Worm (Caenorhabditis elegans) whole organism, dauer: ENCODE measurements around the gene ugt-33.

Source experiments
- unc-62 ChIP-seq: sonication (generic microtip); optimal IDR thresholded peaks from 2 replicates; lab custom pipeline; 2017; ENCODE audit warnings: missing biosample characterization, missing genetic modification reagents, missing genetic modification characterization

The ugt-33 gene

DNA sequence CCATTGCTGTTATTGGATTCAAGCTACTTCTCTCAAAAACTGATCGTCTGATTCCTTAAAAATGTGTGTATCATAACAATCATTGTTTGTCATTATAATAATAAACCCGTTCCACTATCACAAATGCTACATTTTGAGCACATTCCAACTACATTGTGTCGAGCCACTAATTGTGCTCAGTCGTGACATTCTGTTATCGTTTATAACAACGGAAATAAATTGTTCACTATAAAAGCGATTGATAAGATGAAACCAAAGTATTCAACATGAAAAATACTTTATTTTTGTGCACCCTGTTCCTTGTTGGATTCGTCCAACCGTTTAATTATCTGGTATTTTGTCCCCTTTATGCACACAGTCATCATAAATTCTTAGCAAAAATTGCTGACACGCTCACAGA, at the start of gene ugt-33:
Gene ugt-33, plus strand, starts transcription at position 260 of the 400 bp plus-strand sequence.
- no peak for TF ChIP-seq unc-62 (GFP tag; lab: Kevin White, UChicago)

ce11 chrV:10453466-10453865, 39.7 kb upstream of the ugt-33 start, which contains the start of gene Y32F6A.5:
Gene Y32F6A.5, minus strand, starts transcription at chrV:10453605.
- TF ChIP-seq unc-62 (GFP tag; lab: Kevin White, UChicago), result no peak

- no peak for TF ChIP-seq unc-62 (GFP tag; lab: Kevin White, UChicago)
Observed at ce11 chrV:10457247-10457646, 36.0 kb upstream of the ugt-33 start, which contains the start of gene F22E12.1. Gene F22E12.1, minus strand, starts transcription at chrV:10457347.

- no peak for TF ChIP-seq unc-62 (GFP tag; lab: Kevin White, UChicago)
Observed at ce11 chrV:10460685-10461084, 32.5 kb upstream of the ugt-33 start.

ce11 chrV:10462066-10462465, 31.1 kb upstream of the ugt-33 start, which contains the start of gene chw-1:
Gene chw-1, plus strand, starts transcription at chrV:10462282.
- no peak for TF ChIP-seq unc-62 (GFP tag; lab: Kevin White, UChicago)

ce11 chrV:10463276-10463675, 29.9 kb upstream of the ugt-33 start, which contains the start of gene F22E12.3:
Gene F22E12.3, minus strand, starts transcription at chrV:10463376.
- no peak for TF ChIP-seq unc-62 (GFP tag; lab: Kevin White, UChicago)

DNA sequence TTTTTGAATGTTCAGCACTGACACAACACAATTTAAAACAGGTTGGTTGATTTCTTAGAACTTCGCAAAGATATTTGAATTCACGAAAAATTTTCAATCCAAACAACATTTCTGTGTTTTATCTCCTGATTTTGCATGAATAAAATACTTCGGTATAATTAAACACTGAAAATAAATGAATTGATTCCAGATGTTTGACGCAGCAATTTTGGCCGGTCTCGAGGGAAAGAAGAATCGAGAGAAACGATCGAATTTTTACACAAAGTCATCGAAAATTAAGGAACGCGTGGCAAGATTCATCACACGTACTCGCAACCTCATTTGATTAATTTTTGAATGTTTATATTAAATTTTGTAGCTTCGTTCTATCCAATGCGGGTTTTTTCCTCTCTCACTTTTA, 29.0 kb upstream of the ugt-33 start:
- TF ChIP-seq unc-62 (GFP tag; lab: Kevin White, UChicago), result no peak

ce11 chrV:10464746-10465145, 28.5 kb upstream of the ugt-33 start:
- no peak for TF ChIP-seq unc-62 (GFP tag; lab: Kevin White, UChicago)

ce11 chrV:10465478-10465877, 27.7 kb upstream of the ugt-33 start:
- no peak for TF ChIP-seq unc-62 (GFP tag; lab: Kevin White, UChicago)

DNA sequence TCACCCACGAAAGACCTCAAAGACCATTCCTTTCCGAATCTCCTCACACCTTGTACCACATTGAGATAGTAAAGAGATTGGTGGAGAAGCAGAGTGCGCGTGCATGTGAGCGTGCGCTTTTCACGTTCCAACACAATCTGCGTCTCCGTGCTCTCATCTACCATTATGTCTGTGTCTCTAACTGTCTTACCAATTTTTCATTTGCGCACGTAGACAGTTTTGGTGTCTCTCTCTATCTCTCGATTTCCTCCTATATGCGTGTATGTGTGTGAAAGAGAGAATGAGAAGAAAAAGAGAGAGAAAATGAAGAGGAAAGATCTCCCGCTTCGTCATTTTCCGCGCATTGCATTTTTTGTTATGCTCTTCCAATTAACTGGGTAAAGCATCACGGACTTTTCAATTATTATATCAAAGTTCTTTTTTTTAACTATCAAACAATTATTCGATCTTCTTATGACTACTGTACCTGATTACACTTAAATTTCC, 26.6 kb upstream of the ugt-33 start:
- TF ChIP-seq unc-62 (GFP tag; lab: Kevin White, UChicago), result no peak

DNA sequence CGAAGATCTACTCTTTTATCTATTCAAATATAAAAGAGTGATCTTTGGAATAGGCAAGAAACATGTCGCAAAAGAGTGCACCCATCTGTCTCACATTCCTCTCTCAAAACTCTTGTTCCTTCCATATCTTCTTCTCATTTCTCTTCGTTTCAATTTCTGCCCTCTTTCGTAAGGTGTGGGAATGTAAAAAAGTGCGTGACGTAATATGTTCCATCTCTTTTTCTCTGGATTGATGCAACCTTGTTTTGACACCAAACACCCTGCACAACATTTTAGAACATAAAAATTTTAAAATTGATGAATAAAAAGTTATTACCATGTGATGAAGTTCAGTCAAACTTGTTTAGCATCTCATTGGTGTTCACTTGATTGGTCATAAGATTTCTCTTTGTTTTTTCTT, 26.1 kb upstream of the ugt-33 start:
- no peak for TF ChIP-seq unc-62 (GFP tag; lab: Kevin White, UChicago)

- TF ChIP-seq unc-62 (GFP tag; lab: Kevin White, UChicago), result no peak
Observed at ce11 chrV:10467659-10468058, 25.6 kb upstream of the ugt-33 start.

DNA sequence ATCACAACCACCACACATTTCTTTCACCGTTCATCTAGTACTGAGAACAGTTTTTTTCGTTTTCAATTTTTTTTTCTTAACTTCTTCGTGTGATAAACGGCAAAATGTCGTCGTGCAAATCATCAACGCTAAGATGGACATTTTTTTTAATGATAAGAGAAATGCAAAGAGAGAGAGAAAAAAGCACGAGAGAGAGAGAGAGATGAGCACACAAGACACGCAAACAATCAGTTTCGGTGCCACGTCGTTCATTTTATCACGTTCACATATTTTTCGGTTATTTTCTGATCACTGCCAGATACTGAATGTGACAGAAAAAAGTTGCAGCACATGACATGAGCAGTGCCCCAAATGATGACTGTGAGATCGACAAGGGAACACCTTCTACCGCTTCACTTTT, 25.0 kb upstream of the ugt-33 start, which contains the start of gene egl-9:
Gene egl-9, plus strand, starts transcription at position 328 of the 400 bp plus-strand sequence.
- no peak for TF ChIP-seq unc-62 (GFP tag; lab: Kevin White, UChicago)

DNA sequence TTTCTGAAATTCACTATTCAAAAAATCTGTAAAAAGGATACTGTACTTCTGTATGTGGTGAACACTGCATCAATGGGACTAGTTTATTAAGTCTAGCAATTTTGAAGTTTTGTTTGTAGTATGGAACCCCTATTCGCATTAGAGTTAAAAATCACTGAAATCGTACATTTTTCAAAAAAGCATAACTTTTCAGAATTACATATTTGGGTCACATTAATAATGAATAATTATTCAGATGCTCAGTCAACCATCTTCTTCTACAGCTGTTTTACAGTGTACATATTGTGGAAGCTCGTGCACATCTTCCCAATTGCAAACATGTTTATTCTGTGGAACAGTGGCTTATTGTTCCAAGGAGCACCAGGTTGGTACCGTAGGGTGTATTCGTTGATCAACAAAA, 24.5 kb upstream of the ugt-33 start:
- TF ChIP-seq unc-62 (GFP tag; lab: Kevin White, UChicago), result no peak

- TF ChIP-seq unc-62 (GFP tag; lab: Kevin White, UChicago), result no peak
Observed at ce11 chrV:10469845-10470244, 23.4 kb upstream of the ugt-33 start.

- no peak for TF ChIP-seq unc-62 (GFP tag; lab: Kevin White, UChicago)
Observed at ce11 chrV:10471007-10471406, 22.2 kb upstream of the ugt-33 start.
